Fruit fly (Drosophila melanogaster) whole organism, embryonic: ENCODE data around the gene Fie.

Experiments
- Asciz ChIP-seq: fragments of 200-800 bp; sonication (Bioruptor generic); optimal IDR thresholded peaks from 2 replicates; lab custom pipeline; 2017; ENCODE audit warnings: missing biosample characterization, mild to moderate bottlenecking, missing genetic modification characterization, missing genetic modification reagents
- Atf-2 ChIP-seq: fragments of 200-800 bp; sonication (Bioruptor generic); optimal IDR thresholded peaks from 2 replicates; lab custom pipeline; 2016; ENCODE audit warnings: missing biosample characterization, missing genetic modification characterization
- Atf6 ChIP-seq: fragments of 200-800 bp; sonication (Bioruptor generic); IDR thresholded peaks from 2 replicates; pipeline ENCODE4 v1.3.6; 2022; ENCODE audit warnings: missing biosample characterization, missing genetic modification characterization
- CG10959 ChIP-seq: fragments of 200-800 bp; sonication (Bioruptor generic); IDR thresholded peaks from 2 replicates; pipeline ENCODE4 v1.3.6; 2022; ENCODE audit warnings: missing biosample characterization, missing genetic modification characterization
- CG12071 ChIP-seq: fragments of 200-800 bp; sonication (Bioruptor generic); optimal IDR thresholded peaks from 3 replicates; lab custom pipeline; 2018; ENCODE audit warnings: missing biosample characterization, mild to moderate bottlenecking, missing genetic modification characterization
- CG13894 ChIP-seq: fragments of 200-800 bp; sonication (Bioruptor generic); optimal IDR thresholded peaks from 3 replicates; lab custom pipeline; 2018; ENCODE audit warnings: missing biosample characterization, mild to moderate bottlenecking, missing genetic modification characterization, moderate library complexity
- CG15011 ChIP-seq: fragments of 200-800 bp; sonication (Bioruptor generic); optimal IDR thresholded peaks from 3 replicates; lab custom pipeline; 2018; ENCODE audit warnings: missing biosample characterization, mild to moderate bottlenecking, missing genetic modification characterization
- CG17186 ChIP-seq: fragments of 200-800 bp; sonication (Bioruptor generic); optimal IDR thresholded peaks from 3 replicates; lab custom pipeline; 2017; ENCODE audit warnings: missing biosample characterization, missing genetic modification reagents, missing genetic modification characterization
- CG17612 ChIP-seq: fragments of 200-800 bp; sonication (Bioruptor generic); IDR thresholded peaks from 2 replicates; pipeline ENCODE4 v1.3.6; 2022; ENCODE audit warnings: missing biosample characterization, missing genetic modification characterization
- CG18011 ChIP-seq: fragments of 200-800 bp; sonication (Bioruptor generic); optimal IDR thresholded peaks from 2 replicates; lab custom pipeline; 2017; ENCODE audit warnings: missing biosample characterization, missing genetic modification characterization, mild to moderate bottlenecking, moderate library complexity, missing genotype
- CG18599 ChIP-seq: fragments of 200-800 bp; sonication (Bioruptor generic); optimal IDR thresholded peaks from 3 replicates; lab custom pipeline; 2017; ENCODE audit warnings: missing biosample characterization, missing genetic modification characterization, mild to moderate bottlenecking, moderate library complexity, missing genetic modification reagents
- CG30431 ChIP-seq: fragments of 200-800 bp; sonication (Bioruptor generic); optimal IDR thresholded peaks from 2 replicates; lab custom pipeline; 2017; ENCODE audit warnings: missing biosample characterization, missing genetic modification characterization
- CG34422 ChIP-seq: fragments of 200-800 bp; sonication (Bioruptor generic); IDR thresholded peaks from 3 replicates; pipeline ENCODE4 v1.3.6; 2022; ENCODE audit warnings: missing biosample characterization, missing genetic modification characterization
- CG5245 ChIP-seq: fragments of 200-800 bp; sonication (Bioruptor generic); optimal IDR thresholded peaks from 3 replicates; lab custom pipeline; 2016; ENCODE audit warnings: missing biosample characterization, missing genetic modification characterization
- CG6689 ChIP-seq: fragments of 200-800 bp; sonication (Bioruptor generic); IDR thresholded peaks from 2 replicates; pipeline ENCODE4 v1.3.6; 2022; ENCODE audit warnings: missing biosample characterization, missing genetic modification characterization
- CG6791 ChIP-seq: fragments of 200-800 bp; sonication (Bioruptor generic); IDR thresholded peaks from 3 replicates; pipeline ENCODE4 v1.3.6; 2022; ENCODE audit warnings: missing biosample characterization, missing genetic modification characterization; ENCODE audit not compliant: partially characterized antibody
- CG7928 ChIP-seq: fragments of 200-800 bp; sonication (Bioruptor generic); optimal IDR thresholded peaks from 2 replicates; lab custom pipeline; 2017; ENCODE audit warnings: missing biosample characterization, mild to moderate bottlenecking, missing genetic modification characterization
- CG9727 ChIP-seq: fragments of 200-800 bp; sonication (Bioruptor generic); optimal IDR thresholded peaks from 3 replicates; lab custom pipeline; 2017; ENCODE audit warnings: missing biosample characterization, mild to moderate bottlenecking, missing genetic modification characterization
- CG9932 ChIP-seq: fragments of 200-800 bp; sonication (Bioruptor generic); IDR thresholded peaks from 2 replicates; pipeline ENCODE4 v1.3.6; 2022; ENCODE audit warnings: missing biosample characterization, missing genetic modification characterization
- Chrac-16 ChIP-seq: fragments of 200-800 bp; sonication (Bioruptor generic); optimal IDR thresholded peaks from 3 replicates; lab custom pipeline; 2016; ENCODE audit warnings: missing biosample characterization, missing genetic modification characterization
- D ChIP-seq, 2 experiments: fragments of 200-800 bp in 1 of 2; fragments of >200 bp in 1 of 2; sonication (Bioruptor generic) in 1 of 2; optimal IDR thresholded peaks; 2 replicates in 1 of 2; 3 replicates in 1 of 2; lab custom pipeline; 2017; ENCODE audit warnings: mild to moderate bottlenecking in 1 of 2, missing biosample characterization in 1 of 2, missing genetic modification characterization in 1 of 2, missing genetic modification reagents in 1 of 2
- Dad ChIP-seq: fragments of 200-800 bp; sonication (Bioruptor generic); optimal IDR thresholded peaks from 3 replicates; lab custom pipeline; 2016; ENCODE audit warnings: missing biosample characterization, missing genetic modification characterization
- Deaf1 ChIP-seq: fragments of 200-800 bp; optimal IDR thresholded peaks from 3 replicates; lab custom pipeline; 2019; ENCODE audit warnings: missing biosample characterization, mild to moderate bottlenecking, missing genetic modification characterization, moderate library complexity
- Drgx ChIP-seq: fragments of 200-800 bp; sonication (Bioruptor generic); IDR thresholded peaks from 2 replicates; pipeline ENCODE4 v1.3.6; 2022; ENCODE audit warnings: missing biosample characterization, missing genetic modification characterization
- HLH54F ChIP-seq: fragments of 200-800 bp; sonication (Bioruptor generic); optimal IDR thresholded peaks from 3 replicates; lab custom pipeline; 2016; ENCODE audit warnings: missing biosample characterization, missing genetic modification characterization
- Hmx ChIP-seq: fragments of 200-800 bp; sonication (Bioruptor generic); optimal IDR thresholded peaks from 2 replicates; lab custom pipeline; 2016; ENCODE audit warnings: missing biosample characterization, missing genetic modification characterization
- NK7.1 ChIP-seq: fragments of 200-800 bp; sonication (Bioruptor generic); optimal IDR thresholded peaks from 3 replicates; lab custom pipeline; 2016; ENCODE audit warnings: missing biosample characterization, missing genetic modification characterization
- Optix ChIP-seq: fragments of 200-800 bp; sonication (Bioruptor generic); IDR thresholded peaks from 3 replicates; pipeline ENCODE4 v1.3.6; 2022; ENCODE audit warnings: missing biosample characterization, missing genetic modification characterization
- Ptx1 ChIP-seq: fragments of 200-800 bp; sonication (Bioruptor generic); IDR thresholded peaks from 2 replicates; pipeline ENCODE4 v1.3.6; 2022; ENCODE audit warnings: missing biosample characterization, missing genetic modification characterization
- Rx ChIP-seq: fragments of 200-800 bp; sonication (Bioruptor generic); IDR thresholded peaks from 2 replicates; pipeline ENCODE4 v1.3.6; 2022; ENCODE audit warnings: missing biosample characterization, missing genetic modification characterization
- Sox102F ChIP-seq: fragments of 200-800 bp; sonication (Bioruptor generic); optimal IDR thresholded peaks from 2 replicates; lab custom pipeline; 2018; ENCODE audit warnings: missing biosample characterization, mild to moderate bottlenecking, missing genetic modification characterization, moderate library complexity
- ab ChIP-seq: fragments of 200-800 bp; sonication (Bioruptor generic); optimal IDR thresholded peaks from 2 replicates; lab custom pipeline; 2016; ENCODE audit warnings: missing biosample characterization, missing genetic modification characterization
- bowl ChIP-seq: fragments of 200-800 bp; sonication (Bioruptor generic); IDR thresholded peaks from 2 replicates; pipeline ENCODE4 v1.3.6; 2022; ENCODE audit warnings: missing biosample characterization, missing genetic modification characterization
- caup ChIP-seq: fragments of 200-800 bp; sonication (Bioruptor generic); optimal IDR thresholded peaks from 3 replicates; lab custom pipeline; 2017; ENCODE audit warnings: missing biosample characterization, mild to moderate bottlenecking, missing genetic modification characterization, moderate library complexity; ENCODE audit not compliant: severe bottlenecking
- crol ChIP-seq: fragments of 200-800 bp; sonication (Bioruptor generic); IDR thresholded peaks from 2 replicates; pipeline ENCODE4 v1.3.6; 2022; ENCODE audit warnings: missing biosample characterization, missing genetic modification characterization
- danr ChIP-seq: fragments of 200-800 bp; sonication (Bioruptor generic); IDR thresholded peaks from 2 replicates; pipeline ENCODE4 v1.3.6; 2022; ENCODE audit warnings: missing biosample characterization, missing genetic modification characterization
- dmrt99B ChIP-seq: fragments of 200-800 bp; sonication (Bioruptor generic); optimal IDR thresholded peaks from 2 replicates; lab custom pipeline; 2018; ENCODE audit warnings: missing biosample characterization, mild to moderate bottlenecking, missing genetic modification characterization, moderate library complexity
- gfzf ChIP-seq: fragments of 200-800 bp; sonication (Bioruptor generic); optimal IDR thresholded peaks from 2 replicates; lab custom pipeline; 2016; ENCODE audit warnings: missing biosample characterization, mild to moderate bottlenecking, missing genetic modification characterization, moderate library complexity
- kay ChIP-seq: fragments of 200-800 bp; sonication (Bioruptor generic); optimal IDR thresholded peaks from 2 replicates; lab custom pipeline; 2016; ENCODE audit warnings: missing biosample characterization, missing genetic modification characterization
- ken ChIP-seq: fragments of 200-800 bp; sonication (Bioruptor generic); IDR thresholded peaks from 3 replicates; pipeline ENCODE4 v1.3.6; 2022; ENCODE audit warnings: missing biosample characterization, missing genetic modification characterization
- nerfin-1 ChIP-seq: fragments of 200-800 bp; sonication (Bioruptor generic); optimal IDR thresholded peaks from 3 replicates; lab custom pipeline; 2019; ENCODE audit warnings: missing biosample characterization, mild to moderate bottlenecking, missing genetic modification characterization, moderate library complexity
- oc ChIP-seq: fragments of 200-800 bp; sonication (Bioruptor generic); optimal IDR thresholded peaks from 2 replicates; lab custom pipeline; 2018; ENCODE audit warnings: missing biosample characterization, mild to moderate bottlenecking, missing genetic modification characterization, moderate library complexity
- pb ChIP-seq: fragments of 200-800 bp; sonication (Bioruptor generic); optimal IDR thresholded peaks from 3 replicates; lab custom pipeline; 2016; ENCODE audit warnings: missing biosample characterization, missing genetic modification characterization
- pros ChIP-seq: fragments of 200-800 bp; sonication (Bioruptor generic); optimal IDR thresholded peaks from 3 replicates; lab custom pipeline; 2019; ENCODE audit warnings: missing biosample characterization, mild to moderate bottlenecking, missing genetic modification characterization, moderate library complexity
- scrt ChIP-seq: fragments of 200-800 bp; sonication (Bioruptor generic); optimal IDR thresholded peaks from 2 replicates; lab custom pipeline; 2018; ENCODE audit warnings: missing biosample characterization, mild to moderate bottlenecking, missing genetic modification characterization, moderate library complexity
- sima ChIP-seq: fragments of 200-800 bp; sonication (Bioruptor generic); optimal IDR thresholded peaks from 2 replicates; lab custom pipeline; 2016; ENCODE audit warnings: missing biosample characterization, missing genetic modification characterization
- slbo ChIP-seq: fragments of 200-800 bp; sonication (Bioruptor generic); IDR thresholded peaks from 2 replicates; pipeline ENCODE4 v1.3.6; 2022; ENCODE audit warnings: missing biosample characterization, missing genetic modification characterization
- usp ChIP-seq: fragments of >200 bp; optimal IDR thresholded peaks from 2 replicates; lab custom pipeline; 2017; ENCODE audit warnings: missing biosample characterization, missing genetic modification characterization
- zen ChIP-seq: fragments of 200-800 bp; sonication (Bioruptor generic); optimal IDR thresholded peaks from 3 replicates; lab custom pipeline; 2018; ENCODE audit warnings: missing biosample characterization, mild to moderate bottlenecking, missing genetic modification characterization, moderate library complexity

The Fie gene

dm6 chr3L:3862504-3863380 lies 29.6 kb upstream of the Fie start (continued):
- TF ChIP-seq CG17186 (GFP tag; lab: Kevin White, UChicago) (no peak), ken (GFP tag; lab: Robert Waterston, UW) (no peak), zen (tag; lab: Kevin White, UChicago) (peak; percentile 78), Optix (GFP tag; lab: Robert Waterston, UW) (peak; percentile 31; the same call in 1 of the 3 replicates), bowl (GFP tag; lab: Robert Waterston, UW) (no peak), sima (no peak), gfzf (GFP tag; lab: Kevin White, UChicago) (no peak), CG30431 (GFP tag; lab: Kevin White, UChicago) (peak; percentile 49), usp (GFP tag; lab: Kevin White, UChicago) (no peak), Deaf1 (tag; lab: Kevin White, UChicago) (peak; percentile 21), nerfin-1 (tag; lab: Kevin White, UChicago) (peak; percentile 62), Atf-2 (peak; percentile 71), CG34422 (GFP tag; lab: Robert Waterston, UW) (no peak), oc (tag; lab: Kevin White, UChicago) (no peak), Asciz (peak; percentile 16), Hmx (GFP tag; lab: Kevin White, UChicago) (no peak), Atf6 (GFP tag; lab: Robert Waterston, UW) (no peak), Chrac-16 (GFP tag; lab: Kevin White, UChicago) (peak; percentile 69), CG18011 (GFP tag; lab: Kevin White, UChicago) (no peak), crol (GFP tag; lab: Robert Waterston, UW) (peak; percentile 81), CG9727 (GFP tag; lab: Kevin White, UChicago) (peak; percentile 85), CG17612 (GFP tag; lab: Robert Waterston, UW) (no peak), HLH54F (GFP tag; lab: Kevin White, UChicago) (peak; percentile 3), kay (GFP tag; lab: Kevin White, UChicago) (peak; percentile 32), CG6689 (GFP tag; lab: Robert Waterston, UW) (peak; percentile 48), CG15011 (GFP tag; lab: Kevin White, UChicago) (peak; percentile 3), dmrt99B (tag; lab: Kevin White, UChicago) (peak; percentile 69), Sox102F (peak; percentile 76), caup (GFP tag; lab: Kevin White, UChicago) (peak; percentile 15), CG9932 (no peak; the same call in 1 of the 2 replicates), CG7928 (GFP tag; lab: Kevin White, UChicago) (no peak), CG12071 (GFP tag; lab: Kevin White, UChicago) (peak; percentile 22), CG18599 (peak; percentile 52), Drgx (no peak), slbo (GFP tag; lab: Robert Waterston, UW) (peak; percentile 48), pros (no peak), ab (no peak), pb (GFP tag; lab: Kevin White, UChicago) (no peak), danr (GFP tag; lab: Robert Waterston, UW) (no peak), Rx (GFP tag; lab: Robert Waterston, UW) (no peak), CG5245 (GFP tag; lab: Kevin White, UChicago) (peak; percentile 51), NK7.1 (GFP tag; lab: Kevin White, UChicago) (no peak), Dad (peak; percentile 22), CG10959 (peak; percentile 85), CG13894 (tag; lab: Kevin White, UChicago) (peak; percentile 74), D (optimal IDR thresholded peaks at IDR 0.05; lab: Kevin White, UChicago) (no peak), D (GFP tag; optimal IDR thresholded peaks at IDR 0.05; lab: Kevin White, UChicago) (peak; percentile 81), scrt (GFP tag; lab: Kevin White, UChicago) (no peak), CG6791 (GFP tag; lab: Robert Waterston, UW) (no peak), Ptx1 (peak; percentile 66)
